Fruit fly (Drosophila melanogaster): Measurements from ENCODE around the gene CG6712.

CG6712 gene

dm6 chr2L:12096396-12096813, at the start of gene CG6712, which contains the start of gene Mt2:
CG6712 (minus strand) TSS chr2L:12096511.
Mt2 (plus strand) TSS chr2L:12096525.
- TF ChIP-seq Hr39 (optimal IDR thresholded peaks at IDR 0.05) (no peak), NfI (GFP tag; optimal IDR thresholded peaks at IDR 0.05) (peak; percentile 17), Elba2 (GFP tag; optimal IDR thresholded peaks at IDR 0.05) (peak; percentile 53), BEAF-32 (GFP tag; optimal IDR thresholded peaks at IDR 0.05) (peak; percentile 24), C15 (GFP tag; IDR thresholded peaks at IDR 0.05) (no peak), Xbp1 (GFP tag; optimal IDR thresholded peaks at IDR 0.05) (peak; percentile 18), zfh1 (GFP tag; IDR thresholded peaks at IDR 0.05) (no peak), CG18476 (GFP tag; optimal IDR thresholded peaks at IDR 0.05) (no peak), sob (GFP tag; IDR thresholded peaks at IDR 0.05) (peak; percentile 36; the same call in 1 of the 2 replicates), CG17328 (GFP tag; IDR thresholded peaks at IDR 0.05) (no peak), CG34422 (GFP tag; IDR thresholded peaks at IDR 0.05) (peak; percentile 80; the same call in 1 of the 3 replicates), CG5953 (GFP tag; IDR thresholded peaks at IDR 0.05) (no peak), rib (GFP tag; IDR thresholded peaks at IDR 0.05) (peak; percentile 38; the same call in 1 of the 2 replicates), twi (tag; optimal IDR thresholded peaks at IDR 0.05) (no peak), CG42726 (GFP tag; IDR thresholded peaks at IDR 0.05; ENCODE audit: partially characterized antibody) (no peak), CG3726 (GFP tag; IDR thresholded peaks at IDR 0.05) (no peak), Dfd (GFP tag; optimal IDR thresholded peaks at IDR 0.05) (no peak), gt (GFP tag; IDR thresholded peaks at IDR 0.05) (no peak), CG6175 (GFP tag; IDR thresholded peaks at IDR 0.05) (no peak), knrl (GFP tag; IDR thresholded peaks at IDR 0.05; ENCODE audit: partially characterized antibody) (no peak), CG15269 (tag; optimal IDR thresholded peaks at IDR 0.05) (no peak), CG14050 (GFP tag; IDR thresholded peaks at IDR 0.05) (no peak), onecut (GFP tag; IDR thresholded peaks at IDR 0.05) (0 out of 2 replicates have a peak, but pooled peaks have one; percentile 8), CG7786 (GFP tag; optimal IDR thresholded peaks at IDR 0.05) (no peak), vvl (GFP tag; IDR thresholded peaks at IDR 0.05) (no peak), Hmx (GFP tag; optimal IDR thresholded peaks at IDR 0.05) (no peak), tin (GFP tag; optimal IDR thresholded peaks at IDR 0.05) (no peak), CG12071 (GFP tag; optimal IDR thresholded peaks at IDR 0.05) (no peak), slou (GFP tag; optimal IDR thresholded peaks at IDR 0.05) (no peak), CG4730 (GFP tag; IDR thresholded peaks at IDR 0.05) (no peak), CG7839 (tag; optimal IDR thresholded peaks at IDR 0.05) (no peak), MBD-R2 (GFP tag; IDR thresholded peaks at IDR 0.05) (peak; percentile 91), CG14667 (GFP tag; IDR thresholded peaks at IDR 0.05) (no peak), tll (GFP tag; optimal IDR thresholded peaks at IDR 0.05) (no peak), NC2β (GFP tag; optimal IDR thresholded peaks at IDR 0.05) (no peak), crc (GFP tag; optimal IDR thresholded peaks at IDR 0.05) (no peak), CG3838 (GFP tag; optimal IDR thresholded peaks at IDR 0.05) (no peak), CG17612 (GFP tag; IDR thresholded peaks at IDR 0.05) (no peak), gro (GFP tag; optimal IDR thresholded peaks at IDR 0.05) (peak; percentile 13), Blimp-1 (GFP tag; optimal IDR thresholded peaks at IDR 0.05) (no peak), ind (GFP tag; optimal IDR thresholded peaks at IDR 0.05) (no peak), tap (tag; optimal IDR thresholded peaks at IDR 0.05) (no peak), CG11093 (GFP tag; IDR thresholded peaks at IDR 0.05) (no peak), lmd (GFP tag; IDR thresholded peaks at IDR 0.05) (no peak; the same call in 1 of the 2 replicates), yki (optimal IDR thresholded peaks at IDR 0.05) (no peak), gcm2 (GFP tag; optimal IDR thresholded peaks at IDR 0.05) (no peak), corto (GFP tag; optimal IDR thresholded peaks at IDR 0.05) (no peak), NFAT (GFP tag; IDR thresholded peaks at IDR 0.05) (no peak), Fer2 (tag; optimal IDR thresholded peaks at IDR 0.05) (no peak), Dip2 (GFP tag; IDR thresholded peaks at IDR 0.05) (no peak), CG3847 (GFP tag; IDR thresholded peaks at IDR 0.05) (no peak), Dp (GFP tag; optimal IDR thresholded peaks at IDR 0.05) (peak; percentile 30), CG18262 (tag; optimal IDR thresholded peaks at IDR 0.05) (no peak)

Measured in whole organism, embryonic.